Worm (Caenorhabditis elegans) whole organism, L2 larva: Measurements from ENCODE around the gene pifk-1.
A peak's percentile ranks its signal among the peaks of the same experiment; 100 is the strongest.

Experiments used
- C34F6.9 ChIP-seq: fragments of 150-350 bp; optimal IDR thresholded peaks from 2 replicates; lab custom pipeline; 2014; ENCODE audit warnings: missing biosample characterization, missing genetic modification characterization
- F13H6.1 ChIP-seq: sonication (generic microtip); optimal IDR thresholded peaks from 2 replicates; lab custom pipeline; 2016; ENCODE audit warnings: missing genetic modification characterization, missing compliant biosample characterization
- R02D3.7 ChIP-seq: fragments of 150-350 bp; optimal IDR thresholded peaks from 2 replicates; lab custom pipeline; 2014; ENCODE audit warnings: missing biosample characterization, missing genetic modification characterization
- Y55F3AM.14 ChIP-seq: fragments of 200-800 bp; sonication (Bioruptor generic); optimal IDR thresholded peaks from 2 replicates; lab custom pipeline; 2018; ENCODE audit warnings: mild to moderate bottlenecking, missing genetic modification characterization, missing compliant biosample characterization
- ZK546.5 ChIP-seq: sonication (generic microtip); optimal IDR thresholded peaks from 2 replicates; lab custom pipeline; 2017; ENCODE audit warnings: missing biosample characterization, missing genetic modification characterization
- aly-2 ChIP-seq: fragments of 150-350 bp; optimal IDR thresholded peaks from 2 replicates; lab custom pipeline; 2014; ENCODE audit warnings: missing biosample characterization, missing genetic modification characterization
- ama-1 ChIP-seq: fragments of 150-350 bp; optimal IDR thresholded peaks from 2 replicates; lab custom pipeline; 2018; ENCODE audit warnings: inconsistent platforms
- blmp-1 ChIP-seq: sonication (generic microtip); optimal IDR thresholded peaks from 2 replicates; lab custom pipeline; 2017; ENCODE audit warnings: missing genetic modification characterization, mild to moderate bottlenecking, missing compliant biosample characterization, antibody characterized with exemption, moderate library complexity; ENCODE audit not compliant: insufficient read depth
- ceh-16 ChIP-seq: fragments of 150-350 bp; optimal IDR thresholded peaks from 2 replicates; lab custom pipeline; 2014; ENCODE audit warnings: missing biosample characterization, missing genetic modification characterization
- crh-2 ChIP-seq: sonication (generic microtip); optimal IDR thresholded peaks from 2 replicates; lab custom pipeline; 2017; ENCODE audit warnings: missing biosample characterization, missing genetic modification characterization
- egl-27 ChIP-seq: sonication (generic microtip); optimal IDR thresholded peaks from 3 replicates; lab custom pipeline; 2017; ENCODE audit warnings: missing biosample characterization, missing genetic modification reagents, missing genetic modification characterization
- elt-1 ChIP-seq: fragments of 150-350 bp; optimal IDR thresholded peaks from 2 replicates; lab custom pipeline; 2014; ENCODE audit warnings: missing biosample characterization, missing genetic modification characterization
- fos-1 ChIP-seq: fragments of 150-350 bp; optimal IDR thresholded peaks from 2 replicates; lab custom pipeline; 2014; ENCODE audit warnings: missing biosample characterization, missing genetic modification characterization
- gmeb-1 ChIP-seq: fragments of 150-350 bp; optimal IDR thresholded peaks from 2 replicates; lab custom pipeline; 2014; ENCODE audit warnings: missing biosample characterization, missing genetic modification characterization
- lin-11 ChIP-seq: fragments of 150-350 bp; sonication (generic microtip); optimal IDR thresholded peaks from 2 replicates; lab custom pipeline; 2014; ENCODE audit warnings: missing biosample characterization, missing genetic modification characterization, inconsistent platforms, mixed read lengths
- lin-13 ChIP-seq: fragments of 150-350 bp; optimal IDR thresholded peaks from 2 replicates; lab custom pipeline; 2014; ENCODE audit warnings: missing biosample characterization, missing genetic modification reagents, missing genetic modification characterization
- lin-39 ChIP-seq: fragments of 150-350 bp; optimal IDR thresholded peaks from 2 replicates; lab custom pipeline; 2014; ENCODE audit warnings: missing biosample characterization, missing genetic modification reagents, missing genetic modification characterization
- lsy-2 ChIP-seq, 2 experiments: fragments of 150-350 bp in 1 of 2; sonication (generic microtip) in 1 of 2; optimal IDR thresholded peaks; 2 replicates each; lab custom pipeline; 2014 to 2017; ENCODE audit warnings: missing biosample characterization in 2 of 2, missing genetic modification characterization in 2 of 2
- mbf-1 ChIP-seq: sonication (generic microtip); optimal IDR thresholded peaks from 2 replicates; lab custom pipeline; 2017; ENCODE audit warnings: missing biosample characterization, missing genetic modification characterization
- mdl-1 ChIP-seq, 2 experiments: fragments of 150-350 bp in 1 of 2; sonication (generic microtip) in 1 of 2; optimal IDR thresholded peaks; 2 replicates each; lab custom pipeline; 2017; ENCODE audit warnings: missing biosample characterization in 2 of 2, missing genetic modification characterization in 2 of 2
- nhr-10 ChIP-seq: sonication (generic microtip); optimal IDR thresholded peaks from 2 replicates; lab custom pipeline; 2017; ENCODE audit warnings: missing biosample characterization, missing genetic modification characterization
- nhr-12 ChIP-seq: fragments of 150-350 bp; optimal IDR thresholded peaks from 2 replicates; lab custom pipeline; 2014; ENCODE audit warnings: missing biosample characterization, missing genetic modification characterization
- nhr-129 ChIP-seq: fragments of 150-350 bp; optimal IDR thresholded peaks from 2 replicates; lab custom pipeline; 2014; ENCODE audit warnings: missing biosample characterization, missing genetic modification characterization
- nhr-21 ChIP-seq: fragments of 150-350 bp; optimal IDR thresholded peaks from 2 replicates; lab custom pipeline; 2014; ENCODE audit warnings: missing biosample characterization, missing genetic modification characterization
- nhr-23 ChIP-seq: fragments of 150-350 bp; optimal IDR thresholded peaks from 2 replicates; lab custom pipeline; 2014; ENCODE audit warnings: missing biosample characterization, missing genetic modification reagents, missing genetic modification characterization
- nhr-237 ChIP-seq: fragments of 150-350 bp; optimal IDR thresholded peaks from 2 replicates; lab custom pipeline; 2014; ENCODE audit warnings: missing biosample characterization, missing genetic modification characterization
- nhr-25 ChIP-seq: fragments of 150-350 bp; sonication (generic microtip); optimal IDR thresholded peaks from 3 replicates; lab custom pipeline; 2014; ENCODE audit warnings: missing biosample characterization, missing genetic modification characterization
- nhr-77 ChIP-seq: fragments of 150-350 bp; optimal IDR thresholded peaks from 2 replicates; lab custom pipeline; 2014; ENCODE audit warnings: missing biosample characterization, missing genetic modification characterization
- peb-1 ChIP-seq: fragments of 150-350 bp; optimal IDR thresholded peaks from 2 replicates; lab custom pipeline; 2014; ENCODE audit warnings: missing biosample characterization, missing genetic modification characterization
- sem-4 ChIP-seq: fragments of 150-350 bp; optimal IDR thresholded peaks from 2 replicates; lab custom pipeline; 2014; ENCODE audit warnings: missing biosample characterization, missing genetic modification reagents, missing genetic modification characterization
- sma-9 ChIP-seq, 2 experiments: fragments of 150-350 bp in 1 of 2; sonication (generic microtip) in 1 of 2; optimal IDR thresholded peaks; 2 replicates each; lab custom pipeline; 2014 to 2016; ENCODE audit warnings: missing genetic modification characterization in 2 of 2, mild to moderate bottlenecking in 1 of 2, missing biosample characterization in 1 of 2, missing compliant biosample characterization in 1 of 2, missing genetic modification reagents in 1 of 2, moderate library complexity in 1 of 2
- snpc-4 ChIP-seq: fragments of 150-350 bp; optimal IDR thresholded peaks from 2 replicates; lab custom pipeline; 2014; ENCODE audit warnings: missing biosample characterization, missing genetic modification characterization
- unc-39 ChIP-seq: fragments of 150-350 bp; optimal IDR thresholded peaks from 2 replicates; lab custom pipeline; 2014; ENCODE audit warnings: missing biosample characterization, missing genetic modification characterization
- unc-55 ChIP-seq: fragments of 150-350 bp; sonication (generic microtip); optimal IDR thresholded peaks from 3 replicates; lab custom pipeline; 2014; ENCODE audit warnings: missing biosample characterization, missing genetic modification reagents, missing genetic modification characterization
- unc-62 ChIP-seq: fragments of 150-350 bp; optimal IDR thresholded peaks from 2 replicates; lab custom pipeline; 2014; ENCODE audit warnings: missing biosample characterization, missing genetic modification reagents, missing genetic modification characterization
- zag-1 ChIP-seq: fragments of 150-350 bp; optimal IDR thresholded peaks from 2 replicates; lab custom pipeline; 2014; ENCODE audit warnings: missing biosample characterization, missing genetic modification characterization
- ztf-1 ChIP-seq: fragments of 200-800 bp; sonication (Bioruptor generic); conservative IDR thresholded peaks from 2 replicates; pipeline ENCODE4 v1.3.6; 2022; ENCODE audit warnings: missing genetic modification characterization, missing compliant biosample characterization
- ztf-4 ChIP-seq: fragments of 150-350 bp; optimal IDR thresholded peaks from 2 replicates; lab custom pipeline; 2014; ENCODE audit warnings: missing biosample characterization, missing genetic modification characterization

pifk-1 gene

DNA sequence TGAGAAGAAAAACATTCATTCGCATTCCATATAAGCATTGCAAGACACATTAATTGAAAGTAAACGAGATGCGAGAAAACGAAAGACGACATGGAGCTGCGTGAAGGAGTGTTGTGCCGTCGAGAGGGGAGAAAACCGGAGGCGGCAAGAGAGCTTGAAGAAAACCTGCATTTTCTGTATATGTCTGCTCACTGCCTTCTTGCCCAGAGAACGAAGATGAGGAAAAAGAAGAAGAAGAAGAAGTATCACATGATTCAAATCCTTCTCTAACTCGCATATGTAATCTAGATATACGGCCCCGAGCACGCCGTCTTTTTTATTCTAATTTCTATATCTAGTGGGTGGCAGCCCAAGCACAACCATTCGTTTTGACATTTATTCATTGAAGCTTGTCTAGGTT, 14.0 kb downstream of the pifk-1 start:
- no peak for TF ChIP-seq mbf-1 (tag; lab: Kevin White, UChicago)
- TF ChIP-seq elt-1 (tag; lab: Kevin White, UChicago) = no peak
- no peak for TF ChIP-seq R02D3.7 (tag; lab: Kevin White, UChicago)
- TF ChIP-seq snpc-4 (tag; lab: Kevin White, UChicago) = no peak
- peak; percentile 42 for TF ChIP-seq C34F6.9
- no peak for TF ChIP-seq mdl-1 (tag; optimal IDR thresholded peaks at IDR 0.05; lab: Kevin White, UChicago)
- TF ChIP-seq lsy-2 (tag; optimal IDR thresholded peaks at IDR 0.05; lab: Kevin White, UChicago) = no peak
- TF ChIP-seq aly-2 (tag; lab: Kevin White, UChicago) = no peak
- TF ChIP-seq unc-39 (tag; lab: Kevin White, UChicago) = no peak
- TF ChIP-seq lin-39 (tag; lab: Kevin White, UChicago) = no peak
- TF ChIP-seq fos-1 (tag; lab: Kevin White, UChicago) = no peak
- no peak for TF ChIP-seq Y55F3AM.14 (GFP tag; lab: Kevin White, UChicago)
- TF ChIP-seq ceh-16 (tag; lab: Kevin White, UChicago) = no peak
- TF ChIP-seq peb-1 = no peak
- no peak for TF ChIP-seq ztf-4 (tag; lab: Kevin White, UChicago)
- TF ChIP-seq sma-9 (GFP tag; optimal IDR thresholded peaks at IDR 0.05; lab: Kevin White, UChicago) = peak; percentile 1
- no peak for TF ChIP-seq sma-9 (tag; optimal IDR thresholded peaks at IDR 0.05; lab: Kevin White, UChicago)
- no peak for TF ChIP-seq zag-1 (tag; lab: Kevin White, UChicago)
- peak; percentile 48 for TF ChIP-seq unc-55 (GFP tag; lab: Kevin White, UChicago)
- no peak for TF ChIP-seq F13H6.1 (tag; lab: Kevin White, UChicago)
- TF ChIP-seq ztf-1 (GFP tag; lab: Robert Waterston, UW) = no peak
- no peak for TF ChIP-seq gmeb-1
- TF ChIP-seq blmp-1 = no peak
- TF ChIP-seq nhr-12 = no peak
- TF ChIP-seq sem-4 (tag; lab: Kevin White, UChicago) = no peak
- no peak for TF ChIP-seq nhr-129 (tag; lab: Kevin White, UChicago)
- peak; percentile 2 for TF ChIP-seq crh-2
- no peak for TF ChIP-seq ZK546.5 (tag; lab: Kevin White, UChicago)
- no peak for TF ChIP-seq nhr-23 (tag; lab: Kevin White, UChicago)
- TF ChIP-seq lin-11 (tag; lab: Kevin White, UChicago) = peak; percentile 46
- TF ChIP-seq egl-27 (tag; lab: Kevin White, UChicago) = no peak

DNA sequence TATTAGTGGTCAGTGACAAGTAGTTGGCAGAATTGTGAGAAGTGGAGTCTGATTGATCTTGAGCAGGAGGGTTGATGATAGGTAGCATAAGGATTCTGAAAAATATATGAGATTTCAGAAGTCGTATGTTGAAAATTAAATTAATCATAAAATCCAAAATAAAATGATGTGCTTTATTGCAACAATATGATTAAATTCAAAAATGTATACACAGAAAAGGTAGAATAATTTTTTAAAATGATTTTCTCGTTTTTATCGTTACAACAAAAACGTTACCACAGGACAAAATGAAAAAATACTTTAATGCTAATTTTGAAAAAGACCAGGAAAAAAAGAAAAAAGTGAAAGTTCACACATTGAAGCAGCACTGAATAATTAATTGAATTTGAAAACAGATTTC, 21.8 kb downstream of the pifk-1 start, which contains the start of gene ZC13.10:
Gene ZC13.10 (minus strand): TSS at position 101 of the 400 bp plus-strand sequence.
- no peak for TF ChIP-seq unc-39 (tag; lab: Kevin White, UChicago)
- no peak for TF ChIP-seq nhr-129 (tag; lab: Kevin White, UChicago)
- no peak for TF ChIP-seq nhr-237
- TF ChIP-seq gmeb-1 = no peak
- no peak for TF ChIP-seq egl-27 (tag; lab: Kevin White, UChicago)
- no peak for TF ChIP-seq nhr-21 (tag; lab: Kevin White, UChicago)

ce11 chrX:897948-898347, 26.4 kb downstream of the pifk-1 start, which contains the start of gene mab-7:
TSS of gene mab-7 (minus strand) at chrX:898048.
- TF ChIP-seq unc-39 (tag; lab: Kevin White, UChicago) = no peak
- TF ChIP-seq sma-9 (GFP tag; optimal IDR thresholded peaks at IDR 0.05; lab: Kevin White, UChicago) = no peak
- TF ChIP-seq sma-9 (tag; optimal IDR thresholded peaks at IDR 0.05; lab: Kevin White, UChicago) = no peak
- no peak for TF ChIP-seq lin-11 (tag; lab: Kevin White, UChicago)
- no peak for TF ChIP-seq unc-62
- TF ChIP-seq peb-1 = no peak
- no peak for TF ChIP-seq nhr-23 (tag; lab: Kevin White, UChicago)
- no peak for TF ChIP-seq C34F6.9
- no peak for TF ChIP-seq fos-1 (tag; lab: Kevin White, UChicago)
- TF ChIP-seq ama-1 (lab: Kevin White, UChicago) = no peak
- no peak for TF ChIP-seq nhr-10
- TF ChIP-seq snpc-4 (tag; lab: Kevin White, UChicago) = no peak
- TF ChIP-seq nhr-77 (tag; lab: Kevin White, UChicago) = no peak
- no peak for TF ChIP-seq zag-1 (tag; lab: Kevin White, UChicago)
- no peak for TF ChIP-seq ZK546.5 (tag; lab: Kevin White, UChicago)
- TF ChIP-seq nhr-25 = no peak
- no peak for TF ChIP-seq lin-13 (GFP tag; lab: Kevin White, UChicago)
- no peak for TF ChIP-seq ztf-4 (tag; lab: Kevin White, UChicago)
- no peak for TF ChIP-seq nhr-12
